Fruit fly (Drosophila melanogaster): ENCODE measurements around the gene nerfin-1.

nerfin-1 gene

dm6 chr3L:904364-904763 lies 4.5 kb upstream of the nerfin-1 start (continued):
- TF ChIP-seq Poxn (GFP tag; IDR thresholded peaks at IDR 0.05), result no peak
- no peak for TF ChIP-seq fu2 (GFP tag; optimal IDR thresholded peaks at IDR 0.05)
- TF ChIP-seq Doc2 (GFP tag; IDR thresholded peaks at IDR 0.05), result no peak
- TF ChIP-seq CG15073 (GFP tag; optimal IDR thresholded peaks at IDR 0.05), result no peak
- no peak for TF ChIP-seq CG7271 (tag; optimal IDR thresholded peaks at IDR 0.05)
- TF ChIP-seq CG7556 (GFP tag; optimal IDR thresholded peaks at IDR 0.05), result peak; percentile 24
- TF ChIP-seq CG2875 (GFP tag; optimal IDR thresholded peaks at IDR 0.05), result peak; percentile 66
- no peak for TF ChIP-seq lov (optimal IDR thresholded peaks at IDR 0.05)
- peak; percentile 72; the same call in 2 of the 3 replicates for TF ChIP-seq lov (GFP tag; IDR thresholded peaks at IDR 0.05)
- no peak for TF ChIP-seq kni (GFP tag; optimal IDR thresholded peaks at IDR 0.05)
- peak; percentile 65 for TF ChIP-seq Hsf (GFP tag; optimal IDR thresholded peaks at IDR 0.05)
- no peak for TF ChIP-seq CG12104 (GFP tag; optimal IDR thresholded peaks at IDR 0.05)
- TF ChIP-seq CG8290 (GFP tag; optimal IDR thresholded peaks at IDR 0.05), result peak; percentile 24
- TF ChIP-seq CG8290 (tag; optimal IDR thresholded peaks at IDR 0.05), result peak in 1 of 2 experiments; percentile 50
- no peak for TF ChIP-seq Sin3A (optimal IDR thresholded peaks at IDR 0.05)
- no peak for TF ChIP-seq CG9215 (GFP tag; IDR thresholded peaks at IDR 0.05)
- TF ChIP-seq CG12769 (tag; optimal IDR thresholded peaks at IDR 0.05), result peak; percentile 36
- peak; percentile 58 for TF ChIP-seq ind (GFP tag; optimal IDR thresholded peaks at IDR 0.05)
- no peak for TF ChIP-seq bbx (GFP tag; IDR thresholded peaks at IDR 0.05; ENCODE audit: partially characterized antibody)
- no peak for TF ChIP-seq br (optimal IDR thresholded peaks at IDR 0.05)
- no peak for TF ChIP-seq Hr78 (GFP tag; optimal IDR thresholded peaks at IDR 0.05)
- TF ChIP-seq crol (GFP tag; IDR thresholded peaks at IDR 0.05), result no peak
- TF ChIP-seq Bgb (GFP tag; IDR thresholded peaks at IDR 0.05; ENCODE audit: partially characterized antibody), result no peak
- TF ChIP-seq CG5245 (GFP tag; optimal IDR thresholded peaks at IDR 0.05), result peak; percentile 52
- peak; percentile 81 for TF ChIP-seq zf30C (GFP tag; optimal IDR thresholded peaks at IDR 0.05)
- TF ChIP-seq CG14014 (GFP tag; IDR thresholded peaks at IDR 0.05), result no peak
- TF ChIP-seq CG34224 (GFP tag; IDR thresholded peaks at IDR 0.05; ENCODE audit: partially characterized antibody), result no peak
- TF ChIP-seq otp (GFP tag; IDR thresholded peaks at IDR 0.05), result peak; percentile 58; the same call in 1 of the 3 replicates
- peak; percentile 52 for TF ChIP-seq oc (tag; optimal IDR thresholded peaks at IDR 0.05)
- peak; percentile 13; the same call in 1 of the 3 replicates for TF ChIP-seq B-H1 (GFP tag; IDR thresholded peaks at IDR 0.05)
- TF ChIP-seq CG17829 (tag; optimal IDR thresholded peaks at IDR 0.05), result peak; percentile 75
- no peak for TF ChIP-seq CG13894 (tag; optimal IDR thresholded peaks at IDR 0.05)
- TF ChIP-seq zen (tag; optimal IDR thresholded peaks at IDR 0.05), result peak; percentile 58
- TF ChIP-seq gem (tag; optimal IDR thresholded peaks at IDR 0.05), result peak; percentile 82
- TF ChIP-seq da (GFP tag; optimal IDR thresholded peaks at IDR 0.05), result no peak
- no peak for TF ChIP-seq grn (GFP tag; optimal IDR thresholded peaks at IDR 0.05)
- no peak for TF ChIP-seq CG6854 (GFP tag; optimal IDR thresholded peaks at IDR 0.05)
- TF ChIP-seq CG17385 (GFP tag; optimal IDR thresholded peaks at IDR 0.05), result peak; percentile 52
- TF ChIP-seq CG10959 (GFP tag; IDR thresholded peaks at IDR 0.05), result peak; percentile 74
- TF ChIP-seq ssp (GFP tag; IDR thresholded peaks at IDR 0.05), result peak; percentile 52
- no peak for TF ChIP-seq odd (GFP tag; optimal IDR thresholded peaks at IDR 0.05)
- peak; percentile 8 for TF ChIP-seq CrebB (tag; optimal IDR thresholded peaks at IDR 0.05)
- no peak for TF ChIP-seq Eip74EF (GFP tag; optimal IDR thresholded peaks at IDR 0.05)
- peak; percentile 75 for TF ChIP-seq CG15601 (tag; optimal IDR thresholded peaks at IDR 0.05)
- no peak for TF ChIP-seq z (GFP tag; IDR thresholded peaks at IDR 0.05)
- TF ChIP-seq wek (GFP tag; optimal IDR thresholded peaks at IDR 0.05), result peak; percentile 18
- TF ChIP-seq Sox100B (GFP tag; optimal IDR thresholded peaks at IDR 0.05), result no peak
- no peak for TF ChIP-seq chinmo (GFP tag; IDR thresholded peaks at IDR 0.05; ENCODE audit: partially characterized antibody)
- TF ChIP-seq cato (GFP tag; optimal IDR thresholded peaks at IDR 0.05; ENCODE audit: borderline replicate concordance), result no peak
- no peak for TF ChIP-seq fru (optimal IDR thresholded peaks at IDR 0.05)
- TF ChIP-seq Med (GFP tag), result peak; percentile 80
- TF ChIP-seq CG30403 (GFP tag; optimal IDR thresholded peaks at IDR 0.05), result peak; percentile 63

All from whole organism, embryonic.